Fruit fly (Drosophila melanogaster): Measurements from ENCODE around the gene Cks30A.

- TF ChIP-seq Pif1B (GFP tag; optimal IDR thresholded peaks at IDR 0.05) (no peak), CG15710 (tag; optimal IDR thresholded peaks at IDR 0.05) (no peak), CG13204 (GFP tag; optimal IDR thresholded peaks at IDR 0.05) (no peak), EcR (GFP tag; optimal IDR thresholded peaks at IDR 0.05) (no peak)
Measured at dm6 chr2L:9377789-9378188, 47.2 kb downstream of the Cks30A start.
